Fruit fly (Drosophila melanogaster): Measurements from ENCODE around the gene CG9799.

Gene CG9799

DNA sequence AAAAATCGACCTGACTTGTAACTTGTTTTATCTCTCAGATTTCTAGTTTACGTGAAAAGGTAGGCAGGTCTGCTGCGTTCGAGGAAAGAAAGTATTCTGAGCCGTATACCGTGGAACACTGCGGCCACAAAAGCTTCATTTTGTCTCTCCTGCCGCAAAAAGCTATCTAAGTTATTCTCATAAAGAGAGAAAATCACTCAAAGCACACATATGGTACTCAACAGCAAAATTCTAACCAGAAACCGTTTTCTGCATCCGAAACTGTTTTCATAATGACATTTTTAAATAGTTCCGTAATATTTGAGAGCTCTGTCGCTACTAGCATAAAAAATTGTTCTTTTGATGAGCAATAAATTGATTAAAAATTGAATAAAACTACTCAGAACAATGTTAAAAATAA, 8.8 kb downstream of the CG9799 start, which contains the start of the genes CG9813 and CG8870:
Gene CG9813 (minus strand): TSS at position 101 of the 400 bp plus-strand sequence.
Gene CG8870 (plus strand): TSS at position 168 of the 400 bp plus-strand sequence.
- TF ChIP-seq h (optimal IDR thresholded peaks at IDR 0.05), result no peak
- TF ChIP-seq psq (optimal IDR thresholded peaks at IDR 0.05), result no peak

DNA sequence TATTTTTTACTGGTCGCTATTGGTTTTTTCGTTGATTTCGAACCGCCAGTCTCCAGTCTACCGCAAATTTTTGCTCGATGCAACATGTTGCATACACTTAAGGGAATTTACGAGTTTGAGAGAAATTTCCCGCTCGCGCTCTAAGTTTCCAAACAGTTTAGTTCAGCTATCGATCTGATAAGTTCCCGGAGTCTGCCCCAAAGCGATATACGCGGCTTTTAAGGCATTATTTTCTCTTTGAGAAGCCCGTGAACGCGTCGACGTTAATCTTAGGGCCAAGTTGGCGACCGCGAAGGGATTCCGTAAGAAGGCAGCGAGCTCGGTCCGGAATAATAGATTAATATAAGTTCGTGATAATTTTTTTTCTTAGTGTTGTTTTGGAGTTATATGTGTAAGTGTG, 13.6 kb downstream of the CG9799 start:
- TF ChIP-seq Myc (optimal IDR thresholded peaks at IDR 0.05) (no peak), Sin3A (optimal IDR thresholded peaks at IDR 0.05) (no peak), insv (optimal IDR thresholded peaks at IDR 0.05) (no peak), h (optimal IDR thresholded peaks at IDR 0.05) (no peak), psq (optimal IDR thresholded peaks at IDR 0.05) (no peak), ttk (optimal IDR thresholded peaks at IDR 0.05) (no peak)

DNA sequence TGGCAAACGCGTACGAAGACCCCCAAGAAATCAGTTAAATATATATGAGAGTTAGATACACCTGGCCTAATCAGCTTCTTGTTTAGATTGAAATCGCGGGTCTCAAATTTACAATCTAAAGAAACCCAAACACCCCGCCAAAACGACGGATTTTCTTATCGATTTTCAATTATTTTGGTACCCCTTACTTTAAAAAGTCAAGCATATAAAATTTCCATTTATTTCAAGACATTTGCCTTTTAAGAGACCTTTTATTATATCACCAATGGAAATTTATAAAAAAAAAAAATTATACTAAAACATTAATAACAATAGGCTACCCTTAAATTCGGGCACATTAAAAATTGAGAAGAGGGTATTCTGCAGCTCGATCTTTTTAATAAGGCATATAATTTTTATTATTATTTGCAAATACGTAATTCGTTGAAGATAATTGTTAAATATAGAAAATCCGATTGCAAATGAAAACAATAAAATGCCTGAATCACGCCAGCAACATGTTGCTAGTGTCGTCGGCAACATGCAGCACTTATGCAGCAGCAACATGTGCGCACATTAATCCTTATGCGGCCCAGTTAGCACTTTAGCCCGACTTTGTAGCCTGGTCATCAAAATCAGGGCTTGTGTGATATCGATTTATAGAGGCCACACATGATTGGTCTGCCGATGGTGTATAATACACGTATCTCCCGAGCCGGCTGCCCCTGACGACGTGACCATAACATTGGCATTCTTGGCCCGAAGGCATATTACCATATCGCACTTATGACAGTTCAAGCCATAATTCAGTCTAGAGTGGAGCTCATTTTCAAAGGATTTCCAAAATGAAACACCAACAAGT, 16.4 kb downstream of the CG9799 start, which contains the start of the genes Lip3 and CG34309:
Gene Lip3 (minus strand): TSS at position 65 of the 841 bp plus-strand sequence.
Gene CG34309 (plus strand): TSS at position 791 of the 841 bp plus-strand sequence.
- no peak for TF ChIP-seq psq (optimal IDR thresholded peaks at IDR 0.05)
- TF ChIP-seq h (optimal IDR thresholded peaks at IDR 0.05), result no peak
- no peak for TF ChIP-seq Sin3A (optimal IDR thresholded peaks at IDR 0.05)
- no peak for TF ChIP-seq ttk (optimal IDR thresholded peaks at IDR 0.05)
- no peak for TF ChIP-seq insv (optimal IDR thresholded peaks at IDR 0.05)
- TF ChIP-seq Myc (optimal IDR thresholded peaks at IDR 0.05), result no peak

DNA sequence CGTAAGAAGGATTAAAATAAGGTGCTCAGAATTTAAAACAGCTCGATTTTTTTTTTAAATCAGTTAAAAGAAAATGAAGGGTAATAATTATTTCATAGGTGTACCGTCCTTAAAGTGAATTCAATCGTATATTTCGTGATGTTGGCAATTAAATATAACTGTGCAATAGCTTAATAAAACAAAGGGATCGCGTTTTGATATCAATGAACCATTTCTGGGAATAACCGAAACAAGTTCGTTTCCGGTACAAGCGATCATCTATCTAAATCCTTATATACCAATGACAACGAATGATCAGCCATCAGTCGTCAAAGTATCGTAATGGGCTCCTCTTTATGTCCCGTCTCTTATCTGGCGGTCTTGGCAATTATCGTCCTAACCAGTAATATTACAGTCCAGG, 19.2 kb downstream of the CG9799 start, which contains the start of gene CheA87a:
Gene CheA87a (plus strand): TSS at position 301 of the 400 bp plus-strand sequence.
- TF ChIP-seq Myc (optimal IDR thresholded peaks at IDR 0.05) (no peak), Sin3A (optimal IDR thresholded peaks at IDR 0.05) (no peak), h (optimal IDR thresholded peaks at IDR 0.05) (no peak), insv (optimal IDR thresholded peaks at IDR 0.05) (no peak), psq (optimal IDR thresholded peaks at IDR 0.05) (no peak), ttk (optimal IDR thresholded peaks at IDR 0.05) (no peak)

DNA sequence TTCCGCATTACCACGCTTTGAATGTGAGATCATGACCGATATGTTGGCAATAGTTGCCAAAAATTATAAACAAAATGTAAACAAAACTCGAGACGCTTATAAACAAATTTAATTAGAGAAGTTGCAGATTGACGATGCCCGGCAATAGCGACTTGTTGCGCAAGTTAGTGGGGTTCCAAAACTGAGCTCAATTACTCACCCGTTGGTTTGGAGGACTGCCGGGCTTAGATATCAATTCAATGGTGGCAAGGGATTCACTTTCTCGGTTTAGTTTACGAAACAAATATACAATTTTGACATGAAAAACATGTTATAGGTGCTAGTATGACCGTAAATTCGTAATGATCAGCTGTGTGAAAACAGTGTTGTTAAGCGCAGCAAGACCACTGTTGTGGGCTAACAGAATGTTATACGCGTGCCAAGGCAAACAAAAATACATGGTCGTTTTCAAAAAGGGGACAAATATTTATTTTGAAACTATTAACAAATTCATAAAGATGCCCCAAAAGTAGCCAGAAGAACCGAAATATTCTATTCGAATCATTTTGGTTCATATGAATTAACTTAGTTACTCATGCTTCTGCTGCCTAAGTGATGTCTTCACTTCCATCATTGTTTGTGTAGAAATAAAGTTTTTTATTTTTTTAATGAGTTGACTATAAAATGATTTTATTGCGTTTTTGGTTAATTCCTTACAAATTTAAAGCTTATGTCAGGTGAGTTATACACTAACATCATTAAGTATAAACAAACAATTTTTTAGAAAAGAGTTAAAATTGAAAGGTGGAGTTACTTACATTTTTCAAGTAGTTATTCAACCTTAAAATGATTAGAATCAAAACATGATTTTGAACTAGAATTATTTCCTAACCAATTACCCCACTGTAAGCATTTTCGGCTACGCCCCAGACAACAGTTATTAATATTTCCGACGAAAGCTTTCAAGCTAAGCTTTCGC, 21.7 kb downstream of the CG9799 start, which contains the start of gene Elp6:
Gene Elp6 (minus strand): TSS at position 350 of the 958 bp plus-strand sequence.
- TF ChIP-seq h (optimal IDR thresholded peaks at IDR 0.05) (no peak), psq (optimal IDR thresholded peaks at IDR 0.05) (no peak), ttk (optimal IDR thresholded peaks at IDR 0.05) (no peak), Sin3A (optimal IDR thresholded peaks at IDR 0.05) (no peak), insv (optimal IDR thresholded peaks at IDR 0.05) (no peak), Myc (optimal IDR thresholded peaks at IDR 0.05) (no peak)

DNA sequence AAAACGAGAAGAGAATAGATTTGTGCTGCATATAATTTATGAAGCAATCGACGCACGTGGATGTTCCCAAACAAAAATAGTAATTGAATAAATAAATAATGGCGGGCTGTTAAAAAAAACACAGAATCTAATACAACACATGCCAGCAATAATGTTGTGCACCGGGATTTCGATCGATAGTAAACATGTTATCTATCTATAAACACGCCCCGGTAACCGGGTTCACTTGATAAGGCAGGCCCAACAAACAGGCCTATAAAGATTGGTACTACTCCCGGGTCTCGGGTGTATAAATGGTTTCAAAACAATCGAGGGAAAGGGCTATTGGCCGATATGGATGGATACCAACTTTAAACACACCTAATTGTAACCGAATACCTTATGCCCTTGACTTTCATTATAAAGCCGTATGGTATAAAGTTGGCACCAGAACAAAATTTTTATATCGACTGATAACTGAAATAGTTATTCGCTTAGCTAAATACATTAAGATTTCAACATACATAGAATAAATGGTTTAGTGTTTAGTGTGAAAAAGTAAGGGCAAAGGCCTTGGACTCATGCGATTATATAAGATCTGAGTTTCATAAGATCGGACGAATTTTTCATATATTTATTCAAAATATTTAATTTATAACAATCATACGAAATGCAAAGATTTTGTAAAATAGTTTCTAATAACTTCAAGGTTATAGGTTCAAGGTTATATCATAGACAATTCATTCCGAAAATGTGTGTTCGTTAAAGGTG, 22.7 kb downstream of the CG9799 start:
- no peak for TF ChIP-seq ttk (optimal IDR thresholded peaks at IDR 0.05)
- TF ChIP-seq psq (optimal IDR thresholded peaks at IDR 0.05), result no peak
- no peak for TF ChIP-seq Sin3A (optimal IDR thresholded peaks at IDR 0.05)

DNA sequence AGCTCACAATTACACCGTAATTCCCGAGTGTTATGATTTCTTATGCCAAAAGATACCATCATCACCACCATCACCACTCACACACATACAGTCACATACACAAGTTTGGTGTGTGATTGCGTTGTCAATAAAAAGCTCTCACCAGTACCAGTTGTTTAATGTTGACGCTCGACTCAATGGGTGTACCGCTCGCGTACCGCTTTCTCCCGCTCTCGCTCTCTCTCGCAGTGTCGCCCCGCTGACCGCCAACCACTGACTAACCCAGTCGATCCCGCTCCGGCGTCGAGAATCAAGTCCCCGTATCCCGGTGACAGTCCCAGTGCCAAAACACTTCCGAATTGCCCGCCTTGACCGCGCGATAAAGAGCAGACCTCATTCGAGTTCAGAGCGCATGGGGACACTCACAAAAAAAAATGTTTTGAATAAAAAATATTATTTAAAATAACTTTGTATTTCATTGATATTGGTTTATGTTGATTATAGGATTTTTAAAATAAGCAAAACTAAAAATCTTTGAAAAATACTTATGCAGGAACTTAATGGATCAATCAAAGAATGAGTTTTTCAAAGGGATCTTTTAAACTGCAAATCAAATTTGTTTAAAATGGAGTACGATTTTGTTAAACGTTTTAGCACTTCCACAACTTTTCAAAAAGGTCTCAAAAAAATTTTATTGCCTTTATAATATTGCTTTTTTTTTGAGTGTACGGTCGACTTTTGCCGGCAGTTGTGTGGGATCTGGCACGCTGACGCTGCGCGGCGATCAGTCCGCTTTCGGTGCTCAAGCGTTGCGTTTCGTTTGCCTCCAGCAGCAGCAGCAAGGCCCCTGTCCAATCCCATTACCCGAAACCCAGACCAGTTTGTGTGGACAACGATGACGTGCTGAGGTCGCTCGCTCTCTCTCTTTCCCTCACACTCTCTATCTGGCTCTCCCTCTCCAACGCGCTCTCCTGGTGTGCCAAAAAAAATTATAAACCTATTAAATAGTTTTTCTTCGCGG, 24.0 kb downstream of the CG9799 start, which contains the start of gene Dic1:
Gene Dic1 (plus strand): TSS at position 764 of the 1,000 bp plus-strand sequence.
- no peak for TF ChIP-seq Myc (optimal IDR thresholded peaks at IDR 0.05)
- TF ChIP-seq h (optimal IDR thresholded peaks at IDR 0.05), result no peak
- no peak for TF ChIP-seq Sin3A (optimal IDR thresholded peaks at IDR 0.05)
- TF ChIP-seq psq (optimal IDR thresholded peaks at IDR 0.05), result no peak
- no peak for TF ChIP-seq ttk (optimal IDR thresholded peaks at IDR 0.05)
- no peak for TF ChIP-seq insv (optimal IDR thresholded peaks at IDR 0.05)

DNA sequence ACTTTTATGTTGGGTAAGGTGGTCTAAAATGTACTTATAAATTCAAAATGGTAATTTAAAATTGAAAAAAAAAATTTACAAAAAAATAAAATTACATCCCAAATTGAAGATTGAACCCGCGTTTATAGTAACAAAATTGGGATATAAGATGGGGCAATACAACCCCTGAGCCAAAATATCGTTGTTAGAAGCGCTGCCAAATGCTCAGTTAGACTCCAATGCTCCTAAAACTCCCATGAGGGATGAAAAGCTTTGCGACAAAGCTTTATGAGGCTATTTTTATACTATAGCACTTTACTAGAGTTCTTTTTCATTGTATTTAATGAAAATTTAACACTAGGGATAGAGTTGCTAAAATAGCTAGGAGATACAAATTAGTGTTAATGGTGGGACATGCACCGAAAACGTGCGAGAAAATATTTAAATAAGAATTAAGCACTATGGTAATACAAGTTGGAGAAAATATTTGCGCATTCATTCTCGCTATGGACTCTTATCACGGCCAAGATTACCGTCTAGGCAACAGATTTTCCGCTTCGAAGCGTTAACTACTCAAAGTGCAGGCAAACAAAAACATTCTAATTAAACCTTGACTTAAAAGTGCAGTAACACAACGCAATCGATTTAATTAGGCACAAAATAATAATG, 25.0 kb downstream of the CG9799 start:
- no peak for TF ChIP-seq h (optimal IDR thresholded peaks at IDR 0.05)
- TF ChIP-seq Sin3A (optimal IDR thresholded peaks at IDR 0.05), result no peak
- TF ChIP-seq psq (optimal IDR thresholded peaks at IDR 0.05), result no peak
- no peak for TF ChIP-seq Myc (optimal IDR thresholded peaks at IDR 0.05)
- no peak for TF ChIP-seq ttk (optimal IDR thresholded peaks at IDR 0.05)
- TF ChIP-seq insv (optimal IDR thresholded peaks at IDR 0.05), result no peak

DNA sequence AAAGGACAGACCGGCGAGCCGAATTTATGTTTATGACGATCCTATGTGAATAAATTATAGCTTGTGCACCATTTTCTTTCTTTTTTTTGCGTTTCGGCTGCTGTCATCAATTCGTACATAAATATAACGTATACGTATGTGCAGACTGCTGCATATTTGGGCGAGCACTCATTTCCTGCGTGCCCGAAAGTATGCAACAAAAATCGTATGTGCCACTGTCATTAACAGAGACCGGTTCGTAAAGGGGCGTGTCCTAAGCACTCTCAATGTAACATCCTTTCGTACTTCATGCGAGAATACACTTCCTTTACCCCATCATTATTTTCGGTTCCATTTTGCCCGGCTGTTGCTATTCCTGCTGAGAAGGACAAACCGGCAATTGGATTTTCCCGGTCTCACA, 28.4 kb downstream of the CG9799 start:
- no peak for TF ChIP-seq Myc (optimal IDR thresholded peaks at IDR 0.05)
- TF ChIP-seq ttk (optimal IDR thresholded peaks at IDR 0.05), result no peak
- no peak for TF ChIP-seq h (optimal IDR thresholded peaks at IDR 0.05)
- TF ChIP-seq insv (optimal IDR thresholded peaks at IDR 0.05), result no peak
- TF ChIP-seq Sin3A (optimal IDR thresholded peaks at IDR 0.05), result no peak
- no peak for TF ChIP-seq psq (optimal IDR thresholded peaks at IDR 0.05)

DNA sequence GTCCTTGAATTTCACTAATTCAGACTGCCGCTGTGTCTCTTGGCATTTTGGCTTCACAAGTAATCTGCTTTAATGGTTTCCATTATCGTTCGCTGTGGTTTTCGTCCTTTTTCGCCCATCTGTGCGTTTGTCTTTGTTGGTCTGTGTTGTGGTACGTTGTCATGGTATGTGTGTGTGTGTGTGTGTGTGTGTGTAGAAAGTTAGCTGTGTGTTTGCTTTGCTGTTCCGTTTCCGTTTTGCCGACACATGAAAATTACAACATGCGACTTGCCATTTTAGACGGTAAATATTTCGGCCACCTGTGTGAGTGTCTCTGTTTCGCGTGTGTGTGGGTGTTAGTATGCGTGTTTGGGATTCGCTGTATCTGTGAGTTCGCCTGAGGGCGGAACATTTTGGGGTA, 31.5 kb downstream of the CG9799 start:
- TF ChIP-seq insv (optimal IDR thresholded peaks at IDR 0.05) (no peak), Sin3A (optimal IDR thresholded peaks at IDR 0.05) (no peak), Myc (optimal IDR thresholded peaks at IDR 0.05) (no peak), h (optimal IDR thresholded peaks at IDR 0.05) (no peak), ttk (optimal IDR thresholded peaks at IDR 0.05) (no peak), psq (optimal IDR thresholded peaks at IDR 0.05) (no peak)
